Worm (Caenorhabditis elegans) whole organism, late embryonic: Measurements from ENCODE around the gene B0034.5.

ENCODE experiments used
- C08G9.2 ChIP-seq: sonication (generic microtip); optimal IDR thresholded peaks from 2 replicates; lab custom pipeline; 2016; ENCODE audit warnings: mild to moderate bottlenecking, missing genetic modification characterization, moderate library complexity, missing compliant biosample characterization
- C38D4.7 ChIP-seq: fragments of 200-800 bp; sonication (Bioruptor generic); optimal IDR thresholded peaks from 2 replicates; lab custom pipeline; 2018; ENCODE audit warnings: mild to moderate bottlenecking, missing genetic modification characterization, moderate library complexity, missing compliant biosample characterization
- F13H6.1 ChIP-seq: sonication (generic microtip); optimal IDR thresholded peaks from 2 replicates; lab custom pipeline; 2016; ENCODE audit warnings: missing genetic modification characterization, missing compliant biosample characterization
- K02D7.2 ChIP-seq: sonication (generic microtip); optimal IDR thresholded peaks from 2 replicates; lab custom pipeline; 2017; ENCODE audit warnings: mild to moderate bottlenecking, missing genetic modification characterization, missing compliant biosample characterization
- Y22D7AL.16 ChIP-seq: sonication (generic microtip); optimal IDR thresholded peaks from 2 replicates; lab custom pipeline; 2016; ENCODE audit warnings: missing genetic modification characterization, missing compliant biosample characterization
- ahr-1 ChIP-seq: sonication (generic microtip); optimal IDR thresholded peaks from 2 replicates; lab custom pipeline; 2016; ENCODE audit warnings: missing genetic modification characterization, missing compliant biosample characterization
- ama-1 ChIP-seq: fragments of 150-350 bp; optimal IDR thresholded peaks from 2 replicates; lab custom pipeline; 2014
- ceh-19 ChIP-seq: fragments of 200-800 bp; sonication (Bioruptor generic); optimal IDR thresholded peaks from 2 replicates; lab custom pipeline; 2018; ENCODE audit warnings: mild to moderate bottlenecking, missing genetic modification characterization, missing compliant biosample characterization
- ceh-24 ChIP-seq: sonication (generic microtip); optimal IDR thresholded peaks from 2 replicates; lab custom pipeline; 2016; ENCODE audit warnings: mild to moderate bottlenecking, missing genetic modification characterization, missing compliant biosample characterization
- ceh-30 ChIP-seq: fragments of 150-350 bp; optimal IDR thresholded peaks from 2 replicates; lab custom pipeline; 2014; ENCODE audit warnings: missing biosample characterization, missing genetic modification characterization
- ceh-31 ChIP-seq: sonication (generic microtip); optimal IDR thresholded peaks from 2 replicates; lab custom pipeline; 2016; ENCODE audit warnings: missing genetic modification characterization, missing compliant biosample characterization
- ceh-34 ChIP-seq: sonication (generic microtip); optimal IDR thresholded peaks from 2 replicates; lab custom pipeline; 2016; ENCODE audit warnings: mild to moderate bottlenecking, missing genetic modification characterization, missing compliant biosample characterization
- ceh-45 ChIP-seq: fragments of 200-800 bp; sonication (Bioruptor generic); IDR thresholded peaks from 2 replicates; pipeline ENCODE4 v1.3.6; 2022; ENCODE audit warnings: missing genetic modification reagents, missing genetic modification characterization, missing compliant biosample characterization
- ceh-6 ChIP-seq: fragments of 200-800 bp; sonication (Bioruptor generic); optimal IDR thresholded peaks from 2 replicates; lab custom pipeline; 2018; ENCODE audit warnings: mild to moderate bottlenecking, missing genetic modification characterization, missing compliant biosample characterization
- ceh-9 ChIP-seq: sonication (generic microtip); optimal IDR thresholded peaks from 2 replicates; lab custom pipeline; 2016; ENCODE audit warnings: mild to moderate bottlenecking, missing genetic modification characterization, inconsistent platforms, missing compliant biosample characterization
- dmd-4 ChIP-seq: sonication (generic microtip); optimal IDR thresholded peaks from 2 replicates; lab custom pipeline; 2016; ENCODE audit warnings: borderline replicate concordance, missing genetic modification characterization, missing compliant biosample characterization
- elt-4 ChIP-seq: sonication (generic microtip); optimal IDR thresholded peaks from 2 replicates; lab custom pipeline; 2016; ENCODE audit warnings: missing genetic modification characterization, missing compliant biosample characterization
- ets-4 ChIP-seq: sonication (generic microtip); optimal IDR thresholded peaks from 2 replicates; lab custom pipeline; 2016; ENCODE audit warnings: missing genetic modification characterization, missing compliant biosample characterization
- fax-1 ChIP-seq: sonication (generic microtip); optimal IDR thresholded peaks from 2 replicates; lab custom pipeline; 2016; ENCODE audit warnings: missing genotype, missing genetic modification characterization, missing compliant biosample characterization
- fkh-10 ChIP-seq: fragments of 150-350 bp; optimal IDR thresholded peaks from 2 replicates; lab custom pipeline; 2014; ENCODE audit warnings: missing biosample characterization, missing genetic modification reagents, missing genetic modification characterization
- fkh-6 ChIP-seq: sonication (generic microtip); optimal IDR thresholded peaks from 2 replicates; lab custom pipeline; 2016; ENCODE audit warnings: missing genetic modification characterization, missing compliant biosample characterization
- gmeb-2 ChIP-seq: sonication (generic microtip); optimal IDR thresholded peaks from 2 replicates; lab custom pipeline; 2016; ENCODE audit warnings: missing genetic modification characterization, inconsistent platforms, missing compliant biosample characterization
- hlh-13 ChIP-seq: fragments of 200-800 bp; sonication (Bioruptor generic); optimal IDR thresholded peaks from 2 replicates; lab custom pipeline; 2018; ENCODE audit warnings: mild to moderate bottlenecking, missing genetic modification characterization, missing compliant biosample characterization
- hlh-30 ChIP-seq: sonication (generic microtip); optimal IDR thresholded peaks from 2 replicates; lab custom pipeline; 2017; ENCODE audit warnings: antibody characterized with exemption, missing genetic modification characterization, missing compliant biosample characterization; ENCODE audit not compliant: insufficient read depth
- hlh-8 ChIP-seq: sonication (generic microtip); optimal IDR thresholded peaks from 2 replicates; lab custom pipeline; 2016; ENCODE audit warnings: missing genotype, missing genetic modification characterization, missing compliant biosample characterization
- lin-11 ChIP-seq: fragments of 200-800 bp; sonication (Bioruptor generic); optimal IDR thresholded peaks from 2 replicates; lab custom pipeline; 2018; ENCODE audit warnings: mild to moderate bottlenecking, missing genetic modification characterization, missing compliant biosample characterization
- mec-3 ChIP-seq: sonication (generic microtip); optimal IDR thresholded peaks from 2 replicates; lab custom pipeline; 2016; ENCODE audit warnings: borderline replicate concordance, missing genetic modification characterization, missing compliant biosample characterization
- nfya-1 ChIP-seq: sonication (generic microtip); optimal IDR thresholded peaks from 2 replicates; lab custom pipeline; 2017; ENCODE audit warnings: missing genetic modification characterization, mild to moderate bottlenecking, missing compliant biosample characterization, antibody characterized with exemption, moderate library complexity
- nhr-11 ChIP-seq: fragments of 150-350 bp; optimal IDR thresholded peaks from 2 replicates; lab custom pipeline; 2014; ENCODE audit warnings: missing biosample characterization, missing genetic modification characterization
- nhr-232 ChIP-seq: sonication (generic microtip); optimal IDR thresholded peaks from 2 replicates; lab custom pipeline; 2016; ENCODE audit warnings: missing genetic modification characterization, missing compliant biosample characterization
- npax-4 ChIP-seq: sonication (generic microtip); optimal IDR thresholded peaks from 2 replicates; lab custom pipeline; 2016; ENCODE audit warnings: missing genetic modification characterization, missing compliant biosample characterization
- pag-3 ChIP-seq: sonication (generic microtip); optimal IDR thresholded peaks from 2 replicates; lab custom pipeline; 2016; ENCODE audit warnings: missing compliant biosample characterization, missing genetic modification characterization, borderline replicate concordance
- pat-9 ChIP-seq: fragments of 200-800 bp; sonication (Bioruptor generic); optimal IDR thresholded peaks from 2 replicates; lab custom pipeline; 2018; ENCODE audit warnings: mild to moderate bottlenecking, missing genetic modification characterization, moderate library complexity, missing compliant biosample characterization
- pax-1 ChIP-seq: fragments of 150-350 bp; optimal IDR thresholded peaks from 2 replicates; lab custom pipeline; 2014; ENCODE audit warnings: missing biosample characterization, missing genetic modification characterization
- pha-4 ChIP-seq: fragments of 150-350 bp; optimal IDR thresholded peaks from 2 replicates; lab custom pipeline; 2018; ENCODE audit warnings: missing biosample characterization, missing genetic modification reagents, missing genetic modification characterization
- pqm-1 ChIP-seq: sonication (generic microtip); optimal IDR thresholded peaks from 2 replicates; lab custom pipeline; 2016; ENCODE audit warnings: missing genetic modification characterization, missing compliant biosample characterization
- ref-2 ChIP-seq: sonication (generic microtip); optimal IDR thresholded peaks from 2 replicates; lab custom pipeline; 2016; ENCODE audit warnings: missing genetic modification characterization, missing compliant biosample characterization
- sdc-2 ChIP-seq: sonication (generic microtip); optimal IDR thresholded peaks from 2 replicates; lab custom pipeline; 2016; ENCODE audit warnings: missing genotype, missing genetic modification characterization, missing compliant biosample characterization
- sox-4 ChIP-seq: sonication (generic microtip); optimal IDR thresholded peaks from 2 replicates; lab custom pipeline; 2017; ENCODE audit warnings: mild to moderate bottlenecking, missing genetic modification characterization, inconsistent platforms, missing compliant biosample characterization
- ttx-3 ChIP-seq: sonication (generic microtip); optimal IDR thresholded peaks from 2 replicates; lab custom pipeline; 2016; ENCODE audit warnings: missing genetic modification reagents, missing genetic modification characterization, missing compliant biosample characterization
- unc-42 ChIP-seq: sonication (generic microtip); optimal IDR thresholded peaks from 2 replicates; lab custom pipeline; 2016; ENCODE audit warnings: missing genotype, missing genetic modification characterization, missing compliant biosample characterization
- unc-55 ChIP-seq: sonication (generic microtip); optimal IDR thresholded peaks from 2 replicates; lab custom pipeline; 2017; ENCODE audit warnings: missing biosample characterization, missing genetic modification reagents, missing genetic modification characterization
- zip-5 ChIP-seq: sonication (generic microtip); optimal IDR thresholded peaks from 2 replicates; lab custom pipeline; 2016; ENCODE audit warnings: missing genetic modification characterization, missing compliant biosample characterization

Gene B0034.5

ce11 chrII:5968037-5968436 lies 6.7 kb downstream of the B0034.5 start, which contains the start of gene B0034.1:
TSS of gene B0034.1 (plus strand) at chrII:5968337.
- TF ChIP-seq nfya-1 (tag; lab: Kevin White, UChicago): no peak
- no peak for TF ChIP-seq F13H6.1 (tag; lab: Kevin White, UChicago)
- no peak for TF ChIP-seq ahr-1 (tag; lab: Kevin White, UChicago)
- no peak for TF ChIP-seq ref-2 (tag; lab: Kevin White, UChicago)
- TF ChIP-seq ceh-19 (GFP tag; lab: Kevin White, UChicago): no peak
- TF ChIP-seq nhr-232 (tag; lab: Kevin White, UChicago): no peak
- TF ChIP-seq ama-1 (lab: Kevin White, UChicago): no peak
- TF ChIP-seq pax-1 (tag; lab: Kevin White, UChicago): no peak
- no peak for TF ChIP-seq fkh-6
- TF ChIP-seq pha-4 (tag; lab: Kevin White, UChicago): no peak
- TF ChIP-seq Y22D7AL.16 (tag; lab: Kevin White, UChicago): no peak
- TF ChIP-seq ceh-6 (GFP tag; lab: Kevin White, UChicago): no peak
- TF ChIP-seq K02D7.2 (tag; lab: Kevin White, UChicago): no peak
- TF ChIP-seq zip-5: no peak
- TF ChIP-seq, all 69 proteins: peak for 0

- TF ChIP-seq C08G9.2 (tag; lab: Kevin White, UChicago) (no peak), mec-3 (tag; lab: Kevin White, UChicago) (no peak), nhr-232 (tag; lab: Kevin White, UChicago) (no peak), ceh-34 (tag; lab: Kevin White, UChicago) (peak; percentile 25), pqm-1 (tag; lab: Kevin White, UChicago) (no peak), ceh-31 (peak; percentile 50), sox-4 (tag; lab: Kevin White, UChicago) (no peak), hlh-30 (tag; lab: Kevin White, UChicago) (no peak), ceh-9 (tag; lab: Kevin White, UChicago) (no peak), gmeb-2 (tag; lab: Kevin White, UChicago) (no peak), fax-1 (no peak), pat-9 (no peak), ceh-24 (tag; lab: Kevin White, UChicago) (no peak), npax-4 (tag; lab: Kevin White, UChicago) (no peak), ceh-30 (no peak), pag-3 (tag; lab: Kevin White, UChicago) (no peak), sdc-2 (tag; lab: Kevin White, UChicago) (no peak), ttx-3 (no peak), lin-11 (no peak), zip-5 (no peak), hlh-8 (tag; lab: Kevin White, UChicago) (no peak), unc-42 (tag; lab: Kevin White, UChicago) (peak; percentile 18), ceh-6 (GFP tag; lab: Kevin White, UChicago) (no peak), dmd-4 (no peak), ceh-45 (GFP tag; lab: Robert Waterston, UW) (no peak), C38D4.7 (no peak), ets-4 (tag; lab: Kevin White, UChicago) (no peak), fkh-10 (GFP tag; lab: Kevin White, UChicago) (no peak), nhr-11 (no peak), ahr-1 (tag; lab: Kevin White, UChicago) (no peak), hlh-13 (GFP tag; lab: Kevin White, UChicago) (no peak), unc-55 (GFP tag; lab: Kevin White, UChicago) (peak; percentile 40), elt-4 (no peak)
Measured at ce11 chrII:5966637-5967036, 8.1 kb downstream of the B0034.5 start.
